Worm (Caenorhabditis elegans) whole organism, L1 larva: ENCODE measurements around the gene C06A1.7.

ENCODE experiments used
- C04F5.9 ChIP-seq: sonication (generic microtip); optimal IDR thresholded peaks from 2 replicates; lab custom pipeline; 2016; ENCODE audit warnings: missing genetic modification characterization, missing compliant biosample characterization
- C16A3.4 ChIP-seq: fragments of 150-350 bp; optimal IDR thresholded peaks from 2 replicates; lab custom pipeline; 2014; ENCODE audit warnings: missing biosample characterization, missing genetic modification characterization
- Y116A8C.19 ChIP-seq: sonication (generic microtip); optimal IDR thresholded peaks from 2 replicates; lab custom pipeline; 2016; ENCODE audit warnings: missing compliant biosample characterization, missing genetic modification characterization, borderline replicate concordance
- aha-1 ChIP-seq: fragments of 150-350 bp; optimal IDR thresholded peaks from 2 replicates; lab custom pipeline; 2014; ENCODE audit warnings: missing biosample characterization, missing genetic modification characterization
- alr-1 ChIP-seq: fragments of 200-800 bp; sonication (Bioruptor generic); optimal IDR thresholded peaks from 2 replicates; lab custom pipeline; 2018; ENCODE audit warnings: borderline replicate concordance, mild to moderate bottlenecking, missing genetic modification characterization, missing compliant biosample characterization
- aly-2 ChIP-seq: fragments of 150-350 bp; optimal IDR thresholded peaks from 2 replicates; lab custom pipeline; 2014; ENCODE audit warnings: missing biosample characterization, missing genetic modification characterization
- ama-1 ChIP-seq: fragments of 150-350 bp; optimal IDR thresholded peaks from 2 replicates; lab custom pipeline; 2014
- blmp-1 ChIP-seq: fragments of 150-350 bp; optimal IDR thresholded peaks from 2 replicates; lab custom pipeline; 2014; ENCODE audit warnings: missing biosample characterization, missing genetic modification characterization
- ceh-82 ChIP-seq, 3 experiments: fragments of 150-350 bp in 1 of 3; sonication (generic microtip) in 2 of 3; optimal IDR thresholded peaks; 2 replicates each; lab custom pipeline; 2014 to 2017; ENCODE audit warnings: missing biosample characterization in 3 of 3, missing genetic modification characterization in 3 of 3
- ceh-88 ChIP-seq: fragments of 200-800 bp; sonication (Bioruptor generic); IDR thresholded peaks from 2 replicates; pipeline ENCODE4 v1.3.6; 2022; ENCODE audit warnings: missing genetic modification characterization, missing compliant biosample characterization
- ceh-90 ChIP-seq: sonication (generic microtip); optimal IDR thresholded peaks from 2 replicates; lab custom pipeline; 2016; ENCODE audit warnings: missing genetic modification characterization, missing compliant biosample characterization
- dpl-1 ChIP-seq, 3 experiments: fragments of 150-350 bp in 2 of 3; sonication (generic microtip) in 1 of 3; optimal IDR thresholded peaks; 2 replicates each; lab custom pipeline; 2014 to 2017; ENCODE audit warnings: missing biosample characterization in 3 of 3, missing genetic modification characterization in 3 of 3, missing genetic modification reagents in 3 of 3
- efl-1 ChIP-seq, 4 experiments: fragments of 150-350 bp; optimal IDR thresholded peaks in 3 of 4; peaks in 1 of 4; 1 replicate in 1 of 4; 2 replicates in 3 of 4; lab custom pipeline; 2014; ENCODE audit warnings: missing biosample characterization in 2 of 4, missing genetic modification characterization in 2 of 4, missing genetic modification reagents in 2 of 4
- elt-2 ChIP-seq: sonication (generic microtip); optimal IDR thresholded peaks from 2 replicates; lab custom pipeline; 2016; ENCODE audit warnings: missing genetic modification characterization, mild to moderate bottlenecking, inconsistent platforms, missing compliant biosample characterization, missing genetic modification reagents
- elt-3 ChIP-seq, 6 experiments: fragments of 150-350 bp in 1 of 6; sonication (generic microtip); optimal IDR thresholded peaks; 2 replicates each; lab custom pipeline; 2017 to 2018; ENCODE audit warnings: missing biosample characterization in 6 of 6, missing genetic modification characterization in 6 of 6, inconsistent platforms in 1 of 6
- ets-5 ChIP-seq: fragments of 200-800 bp; sonication (Bioruptor generic); IDR thresholded peaks from 2 replicates; pipeline ENCODE4 v1.3.6; 2022; ENCODE audit warnings: missing genetic modification characterization, missing compliant biosample characterization
- fos-1 ChIP-seq: fragments of 150-350 bp; optimal IDR thresholded peaks from 2 replicates; lab custom pipeline; 2014; ENCODE audit warnings: missing biosample characterization, missing genetic modification characterization
- hlh-4 ChIP-seq: sonication (generic microtip); optimal IDR thresholded peaks from 2 replicates; lab custom pipeline; 2016; ENCODE audit warnings: mild to moderate bottlenecking, missing genetic modification characterization, missing compliant biosample characterization
- hpl-2 ChIP-seq: fragments of 150-350 bp; optimal IDR thresholded peaks from 2 replicates; lab custom pipeline; 2014; ENCODE audit warnings: missing biosample characterization, missing genetic modification reagents, missing genetic modification characterization
- jun-1 ChIP-seq: fragments of 150-350 bp; optimal IDR thresholded peaks from 2 replicates; lab custom pipeline; 2014; ENCODE audit warnings: missing biosample characterization, missing genetic modification reagents, missing genetic modification characterization
- lin-14 ChIP-seq: fragments of 200-800 bp; sonication (Bioruptor generic); optimal IDR thresholded peaks from 2 replicates; lab custom pipeline; 2018; ENCODE audit warnings: mild to moderate bottlenecking, missing genetic modification characterization, moderate library complexity, missing compliant biosample characterization
- lin-15B ChIP-seq: fragments of 150-350 bp; sonication (generic microtip); optimal IDR thresholded peaks from 3 replicates; lab custom pipeline; 2014; ENCODE audit warnings: missing biosample characterization, missing genetic modification characterization
- lin-35 ChIP-seq, 2 experiments: fragments of 150-350 bp; optimal IDR thresholded peaks; 2 replicates each; lab custom pipeline; 2014; ENCODE audit warnings: missing biosample characterization in 2 of 2, missing genetic modification characterization in 2 of 2, missing genetic modification reagents in 2 of 2
- lsy-2 ChIP-seq, 2 experiments: fragments of 150-350 bp; optimal IDR thresholded peaks; 2 replicates each; lab custom pipeline; 2014; ENCODE audit warnings: missing biosample characterization in 2 of 2, missing genetic modification characterization in 2 of 2
- mab-9 ChIP-seq: fragments of 200-800 bp; sonication (Bioruptor generic); IDR thresholded peaks from 2 replicates; pipeline ENCODE4 v1.3.6; 2022; ENCODE audit warnings: missing genetic modification reagents, missing genetic modification characterization, missing compliant biosample characterization
- mep-1 ChIP-seq: fragments of 150-350 bp; optimal IDR thresholded peaks from 2 replicates; lab custom pipeline; 2014; ENCODE audit warnings: missing biosample characterization, missing genetic modification characterization
- nhr-11 ChIP-seq: fragments of 150-350 bp; optimal IDR thresholded peaks from 2 replicates; lab custom pipeline; 2014; ENCODE audit warnings: missing biosample characterization, missing genetic modification characterization
- nhr-19 ChIP-seq: fragments of 200-800 bp; sonication (Bioruptor generic); conservative IDR thresholded peaks from 2 replicates; pipeline ENCODE4 v1.3.6; 2022; ENCODE audit warnings: missing genetic modification characterization, missing compliant biosample characterization
- nhr-20 ChIP-seq: sonication (generic microtip); optimal IDR thresholded peaks from 2 replicates; lab custom pipeline; 2016; ENCODE audit warnings: mild to moderate bottlenecking, missing genetic modification characterization, missing compliant biosample characterization
- nhr-47 ChIP-seq: sonication (generic microtip); optimal IDR thresholded peaks from 2 replicates; lab custom pipeline; 2016; ENCODE audit warnings: mild to moderate bottlenecking, missing genetic modification characterization, moderate library complexity, missing compliant biosample characterization
- nhr-76 ChIP-seq: sonication (generic microtip); optimal IDR thresholded peaks from 2 replicates; lab custom pipeline; 2017; ENCODE audit warnings: missing biosample characterization, missing genetic modification characterization
- nhr-84 ChIP-seq: sonication (generic microtip); optimal IDR thresholded peaks from 2 replicates; lab custom pipeline; 2017; ENCODE audit warnings: missing biosample characterization, missing genetic modification characterization
- nhr-85 ChIP-seq: sonication (generic microtip); peaks from one replicate; lab custom pipeline; 2016; ENCODE audit warnings: missing genetic modification characterization, inconsistent platforms, missing compliant biosample characterization
- pag-3 ChIP-seq: sonication (generic microtip); optimal IDR thresholded peaks from 2 replicates; lab custom pipeline; 2017; ENCODE audit warnings: missing genetic modification characterization, mild to moderate bottlenecking, missing compliant biosample characterization, antibody characterized with exemption, borderline replicate concordance; ENCODE audit not compliant: insufficient read depth
- pax-3 ChIP-seq: fragments of 200-800 bp; sonication (Bioruptor generic); optimal IDR thresholded peaks from 2 replicates; lab custom pipeline; 2018; ENCODE audit warnings: mild to moderate bottlenecking, missing genetic modification characterization, moderate library complexity, missing compliant biosample characterization
- pqm-1 ChIP-seq: sonication (generic microtip); optimal IDR thresholded peaks from 3 replicates; lab custom pipeline; 2017; ENCODE audit warnings: missing biosample characterization, missing genetic modification characterization
- rnt-1 ChIP-seq: sonication (generic microtip); optimal IDR thresholded peaks from 2 replicates; lab custom pipeline; 2016; ENCODE audit warnings: mild to moderate bottlenecking, missing genetic modification characterization, moderate library complexity, missing compliant biosample characterization
- skn-1 ChIP-seq: fragments of 150-350 bp; optimal IDR thresholded peaks from 2 replicates; lab custom pipeline; 2014; ENCODE audit warnings: missing biosample characterization, missing genetic modification characterization
- sox-4 ChIP-seq: sonication (generic microtip); optimal IDR thresholded peaks from 2 replicates; lab custom pipeline; 2016; ENCODE audit warnings: missing genetic modification characterization, missing compliant biosample characterization
- sup-37 ChIP-seq: fragments of 200-800 bp; sonication (Bioruptor generic); optimal IDR thresholded peaks from 2 replicates; lab custom pipeline; 2018; ENCODE audit warnings: mild to moderate bottlenecking, missing genetic modification characterization, missing compliant biosample characterization
- tbx-2 ChIP-seq: sonication (generic microtip); optimal IDR thresholded peaks from 2 replicates; lab custom pipeline; 2016; ENCODE audit warnings: missing genetic modification characterization, missing compliant biosample characterization
- unc-30 ChIP-seq: sonication (generic microtip); optimal IDR thresholded peaks from 2 replicates; lab custom pipeline; 2017; ENCODE audit warnings: missing biosample characterization, missing genetic modification characterization
- ztf-4 ChIP-seq: fragments of 150-350 bp; optimal IDR thresholded peaks from 2 replicates; lab custom pipeline; 2014; ENCODE audit warnings: missing biosample characterization, missing genetic modification characterization

The C06A1.7 gene

ce11 chrII:10541923-10542486, 22.7 kb upstream of the C06A1.7 start, which contains the start of gene pro-1 (continued):
- TF ChIP-seq mep-1 (tag; lab: Kevin White, UChicago) (peak; percentile 87), alr-1 (tag; lab: Kevin White, UChicago) (no peak), nhr-11 (peak; percentile 53), skn-1 (tag; lab: Kevin White, UChicago) (peak; percentile 64), lin-15B (tag; lab: Kevin White, UChicago) (no peak), nhr-84 (tag; lab: Kevin White, UChicago) (no peak), lin-14 (GFP tag; lab: Kevin White, UChicago) (peak; percentile 70), nhr-85 (tag; lab: Kevin White, UChicago) (peak; percentile 84), tbx-2 (tag; lab: Kevin White, UChicago) (peak; percentile 78), ama-1 (peak; percentile 98), Y116A8C.19 (tag; lab: Kevin White, UChicago) (no peak), hlh-4 (tag; lab: Kevin White, UChicago) (no peak), nhr-20 (tag; lab: Kevin White, UChicago) (peak; percentile 85), nhr-47 (tag; lab: Kevin White, UChicago) (peak; percentile 88), dpl-1 (GFP tag; optimal IDR thresholded peaks at IDR 0.05; lab: Kevin White, UChicago) (peak; percentile 53 to 76 (median 67)), fos-1 (tag; lab: Kevin White, UChicago) (no peak), C04F5.9 (tag; lab: Kevin White, UChicago) (peak; percentile 19), sox-4 (tag; lab: Kevin White, UChicago) (no peak), elt-2 (tag; lab: Kevin White, UChicago) (peak; percentile 50), ceh-90 (tag; lab: Kevin White, UChicago) (no peak), hpl-2 (GFP tag; lab: Kevin White, UChicago) (no peak), nhr-19 (GFP tag; lab: Robert Waterston, UW) (peak; percentile 79), pax-3 (tag; lab: Kevin White, UChicago) (peak; percentile 52), C16A3.4 (peak; percentile 75), lsy-2 (tag; optimal IDR thresholded peaks at IDR 0.05; lab: Kevin White, UChicago) (peak; percentile 82), aha-1 (no peak), pag-3 (tag; lab: Kevin White, UChicago) (peak; percentile 48), jun-1 (tag; lab: Kevin White, UChicago) (peak; percentile 4), ceh-82 (tag; optimal IDR thresholded peaks at IDR 0.05; lab: Kevin White, UChicago) (peak in 2 of 3 experiments; percentile 27 to 67), rnt-1 (peak; percentile 81), aly-2 (tag; lab: Kevin White, UChicago) (peak; percentile 89), blmp-1 (tag; lab: Kevin White, UChicago) (peak; percentile 64)
- TF ChIP-seq, all 84 proteins: peak for 51

ce11 chrII:10542654-10543456, 21.8 kb upstream of the C06A1.7 start:
- TF ChIP-seq rnt-1 (no peak), blmp-1 (tag; lab: Kevin White, UChicago) (peak; percentile 6), ets-5 (GFP tag; lab: Robert Waterston, UW) (0 out of 2 replicates have a peak, but pooled peaks have one; percentile 83), lin-35 (GFP tag; optimal IDR thresholded peaks at IDR 0.05; lab: Kevin White, UChicago) (peak in 1 of 2 experiments; percentile 1), mab-9 (GFP tag; lab: Robert Waterston, UW) (peak; percentile 17; the same call in 1 of the 2 replicates), ztf-4 (tag; lab: Kevin White, UChicago) (peak; percentile 73), elt-3 (tag; optimal IDR thresholded peaks at IDR 0.05; lab: Kevin White, UChicago) (peak in 1 of 6 experiments; percentile 10), ama-1 (peak; percentile 74), nhr-76 (tag; lab: Kevin White, UChicago) (no peak), ceh-82 (tag; optimal IDR thresholded peaks at IDR 0.05; lab: Kevin White, UChicago) (no peak), hpl-2 (GFP tag; lab: Kevin White, UChicago) (no peak), unc-30 (no peak), efl-1 (optimal IDR thresholded peaks at IDR 0.05; lab: Kevin White, UChicago) (peak in 1 of 2 experiments; percentile 8), efl-1 (GFP tag; optimal IDR thresholded peaks at IDR 0.05 in 1 of 2; lab: Kevin White, UChicago) (peak in 1 of 2 experiments; percentile 88), ceh-88 (GFP tag; lab: Robert Waterston, UW) (no peak), nhr-20 (tag; lab: Kevin White, UChicago) (no peak), sup-37 (GFP tag; lab: Kevin White, UChicago) (peak; percentile 15), pqm-1 (tag; lab: Kevin White, UChicago) (no peak)
